Worm (Caenorhabditis elegans): Measurements from ENCODE around the gene R144.3.

R144.3 gene

DNA sequence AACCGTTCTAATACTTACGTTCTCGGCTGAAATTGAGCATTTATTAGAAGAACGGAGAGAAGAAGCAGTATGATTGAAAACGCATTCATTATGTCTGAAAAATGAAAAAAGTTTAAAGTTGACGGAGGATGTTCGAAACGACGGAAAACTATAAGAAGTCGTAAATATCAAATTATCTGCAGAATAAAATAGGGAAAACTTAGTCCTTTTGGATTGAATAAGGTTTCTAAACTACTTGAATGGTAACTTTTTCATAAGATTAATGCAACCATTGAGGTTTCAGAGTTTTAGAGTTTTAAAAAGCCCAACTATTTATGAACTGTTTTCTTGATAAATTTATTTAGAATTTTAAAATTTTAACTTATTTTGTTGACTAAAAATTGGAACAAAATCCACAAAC lies 49.7 kb downstream of the R144.3 start, which contains the start of gene C45G9.12:
Gene C45G9.12, minus strand, starts transcription at position 101 of the 400 bp plus-strand sequence.
- no peak for TF ChIP-seq alr-1 (tag; optimal IDR thresholded peaks at IDR 0.05; ENCODE audit: borderline replicate concordance)
- no peak for TF ChIP-seq grh-1 (GFP tag; IDR thresholded peaks at IDR 0.05)
- no peak for TF ChIP-seq efl-1 (optimal IDR thresholded peaks at IDR 0.05)
- TF ChIP-seq efl-1 (GFP tag; optimal IDR thresholded peaks at IDR 0.05 in 1 of 2), result peak in 1 of 2 experiments; percentile 21
- no peak for TF ChIP-seq F16B12.6 (tag; optimal IDR thresholded peaks at IDR 0.05)
